Comparison of ENCODE assay signal across 4 fruit fly cellular contexts in the genomic region with DNA sequence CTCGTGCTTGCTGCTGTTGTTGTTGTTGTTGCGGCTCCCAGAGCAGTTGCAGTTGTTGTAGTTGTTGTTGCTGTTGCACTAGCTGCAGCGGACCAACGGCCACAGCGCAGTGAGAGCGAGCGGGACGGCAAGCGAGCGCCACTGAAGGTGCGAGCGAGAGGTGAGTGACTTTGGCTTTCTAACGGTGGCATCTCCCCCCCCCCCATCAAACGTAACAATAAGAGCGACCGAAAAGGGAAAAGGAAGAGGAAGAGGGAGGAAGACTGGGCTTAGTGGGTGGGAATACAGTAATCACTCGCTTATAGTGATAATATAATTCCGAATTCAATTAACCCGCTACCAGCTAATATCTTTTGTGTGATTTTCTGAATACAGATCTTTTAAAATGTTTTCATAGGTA.
TF ChIP-seq lines count a peak whose summit lies in the region.

No protein-coding gene starts in this region.

- no peak for TF ChIP-seq CTCF in whole organism, embryonic (GFP tag; optimal IDR thresholded peaks at IDR 0.05; lab: Kevin White, UChicago)

TF ChIP-seq in whole organism, adult, 20 proteins besides CTCF, POLR2A, EP300 and RAD21:
- TF ChIP-seq CG7045 (GFP tag; optimal IDR thresholded peaks at IDR 0.05; lab: Kevin White, UChicago): no peak
- no peak for TF ChIP-seq cnc (optimal IDR thresholded peaks at IDR 0.05; lab: Kevin White, UChicago)
- peak; percentile 84 for TF ChIP-seq pad (GFP tag; optimal IDR thresholded peaks at IDR 0.05; lab: Kevin White, UChicago)
- no peak for TF ChIP-seq CG7101 (tag; optimal IDR thresholded peaks at IDR 0.05; lab: Kevin White, UChicago)
- TF ChIP-seq ovo (GFP tag; optimal IDR thresholded peaks at IDR 0.05; lab: Kevin White, UChicago): peak; percentile 83

TF ChIP-seq in whole organism, embryonic, 481 proteins besides CTCF, POLR2A, EP300 and RAD21 (continues in another document):
- TF ChIP-seq Sry-δ (GFP tag; optimal IDR thresholded peaks at IDR 0.05; lab: Kevin White, UChicago) (no peak), tio (GFP tag; optimal IDR thresholded peaks at IDR 0.05; lab: Kevin White, UChicago) (no peak), CG16813 (GFP tag; IDR thresholded peaks at IDR 0.05; lab: Robert Waterston, UW; ENCODE audit: partially characterized antibody) (no peak), Sox102F (GFP tag; optimal IDR thresholded peaks at IDR 0.05; lab: Kevin White, UChicago) (peak; percentile 11), ap (GFP tag; IDR thresholded peaks at IDR 0.05; lab: Robert Waterston, UW) (no peak), MBD-R2 (GFP tag; IDR thresholded peaks at IDR 0.05; lab: Robert Waterston, UW) (no peak; the same call in 1 of the 2 replicates), slp2 (GFP tag; optimal IDR thresholded peaks at IDR 0.05; lab: Kevin White, UChicago) (no peak), CG9727 (GFP tag; optimal IDR thresholded peaks at IDR 0.05; lab: Kevin White, UChicago) (no peak), CG3838 (GFP tag; optimal IDR thresholded peaks at IDR 0.05; lab: Kevin White, UChicago) (no peak), CG6654 (GFP tag; optimal IDR thresholded peaks at IDR 0.05; lab: Kevin White, UChicago) (no peak), CG7987 (GFP tag; optimal IDR thresholded peaks at IDR 0.05; lab: Kevin White, UChicago) (no peak), CG8478 (optimal IDR thresholded peaks at IDR 0.05; lab: Kevin White, UChicago) (peak; percentile 69), Hr78 (GFP tag; optimal IDR thresholded peaks at IDR 0.05; lab: Kevin White, UChicago) (peak in 1 of 2 experiments; percentile 37), Dad (GFP tag; optimal IDR thresholded peaks at IDR 0.05; lab: Kevin White, UChicago) (no peak), lab (GFP tag; optimal IDR thresholded peaks at IDR 0.05; lab: Kevin White, UChicago) (no peak), CG34422 (GFP tag; IDR thresholded peaks at IDR 0.05; lab: Robert Waterston, UW) (no peak), CG18619 (GFP tag; optimal IDR thresholded peaks at IDR 0.05; lab: Kevin White, UChicago) (no peak), CG18599 (GFP tag; optimal IDR thresholded peaks at IDR 0.05; lab: Kevin White, UChicago) (peak; percentile 18), CG14014 (GFP tag; IDR thresholded peaks at IDR 0.05; lab: Robert Waterston, UW) (no peak), CG3726 (GFP tag; IDR thresholded peaks at IDR 0.05; lab: Robert Waterston, UW) (no peak), CG13775 (GFP tag; optimal IDR thresholded peaks at IDR 0.05; lab: Kevin White, UChicago) (no peak), twi (tag; optimal IDR thresholded peaks at IDR 0.05; lab: Kevin White, UChicago) (no peak), CG2875 (GFP tag; optimal IDR thresholded peaks at IDR 0.05; lab: Kevin White, UChicago) (no peak), CG15601 (tag; optimal IDR thresholded peaks at IDR 0.05; lab: Kevin White, UChicago) (no peak), CG11085 (GFP tag; IDR thresholded peaks at IDR 0.05; lab: Robert Waterston, UW) (no peak), Taf1 (GFP tag; IDR thresholded peaks at IDR 0.05; lab: Robert Waterston, UW) (no peak), zen2 (GFP tag; IDR thresholded peaks at IDR 0.05; lab: Robert Waterston, UW; ENCODE audit: partially characterized antibody) (no peak), dmrt11E (tag; optimal IDR thresholded peaks at IDR 0.05; lab: Kevin White, UChicago) (no peak)

TF ChIP-seq in whole organism, prepupa, 60 proteins besides CTCF, POLR2A, EP300 and RAD21:
- no peak for TF ChIP-seq CG10669 (GFP tag; optimal IDR thresholded peaks at IDR 0.05; lab: Kevin White, UChicago)
- no peak for TF ChIP-seq Blimp-1 (GFP tag; optimal IDR thresholded peaks at IDR 0.05; lab: Kevin White, UChicago)
- TF ChIP-seq fd85E (GFP tag; optimal IDR thresholded peaks at IDR 0.05; lab: Kevin White, UChicago): no peak
- TF ChIP-seq eg (GFP tag; IDR thresholded peaks at IDR 0.05; lab: Robert Waterston, UW): 0 out of 3 replicates have a peak, but pooled peaks have one; percentile 40

TF ChIP-seq in whole organism, pupa, 21 proteins besides CTCF, POLR2A, EP300 and RAD21:
- TF ChIP-seq CG13204 (GFP tag; optimal IDR thresholded peaks at IDR 0.05; lab: Kevin White, UChicago): peak; percentile 88
- TF ChIP-seq gl (tag; optimal IDR thresholded peaks at IDR 0.05; lab: Kevin White, UChicago): no peak
TF ChIP-seq in whole organism, pupa: peak in this region for 1.
